Worm (Caenorhabditis elegans): ENCODE data around the gene F17C11.4.

F17C11.4 gene

DNA sequence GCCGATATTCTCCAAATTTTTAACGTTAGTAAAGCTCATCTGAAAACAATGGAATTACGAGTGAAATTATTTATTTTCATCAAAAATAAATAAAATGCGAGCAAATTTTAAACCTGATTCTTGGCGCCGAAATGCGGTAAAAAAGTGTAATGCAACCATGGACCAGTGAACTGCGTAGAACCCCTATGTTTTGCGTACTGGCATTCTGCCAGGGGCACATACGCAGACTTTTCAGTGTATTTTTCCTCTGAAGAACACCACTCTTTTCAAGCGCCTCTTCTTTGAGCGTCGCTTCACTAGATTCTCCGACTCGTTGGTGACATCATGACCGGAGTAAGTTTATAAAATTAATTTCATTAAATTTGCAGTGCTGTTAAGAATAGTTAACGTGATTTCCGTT is 13.8 kb downstream of the F17C11.4 start, which contains the start of the genes ctf-4 and eef-1G (continued):
- no peak for TF ChIP-seq unc-86 (tag; optimal IDR thresholded peaks at IDR 0.05)
- TF ChIP-seq hlh-6 (tag; optimal IDR thresholded peaks at IDR 0.05): no peak
- peak; percentile 18 for TF ChIP-seq ceh-24 (tag; optimal IDR thresholded peaks at IDR 0.05)
- TF ChIP-seq odd-2 (tag; optimal IDR thresholded peaks at IDR 0.05): no peak
- TF ChIP-seq tbx-2 (tag; optimal IDR thresholded peaks at IDR 0.05): peak; percentile 72
- peak; percentile 88 for TF ChIP-seq nfya-1 (tag; optimal IDR thresholded peaks at IDR 0.05)
- no peak for TF ChIP-seq pag-3 (tag; optimal IDR thresholded peaks at IDR 0.05; ENCODE audit: borderline replicate concordance)
- peak; percentile 85 for TF ChIP-seq unc-55 (GFP tag; optimal IDR thresholded peaks at IDR 0.05)
- no peak for TF ChIP-seq ahr-1 (tag; optimal IDR thresholded peaks at IDR 0.05)
- TF ChIP-seq ceh-9 (tag; optimal IDR thresholded peaks at IDR 0.05): no peak
- no peak for TF ChIP-seq elt-4 (tag; optimal IDR thresholded peaks at IDR 0.05)
- TF ChIP-seq C08G9.2 (tag; optimal IDR thresholded peaks at IDR 0.05): no peak
- TF ChIP-seq tbx-7 (tag; optimal IDR thresholded peaks at IDR 0.05): no peak
- TF ChIP-seq ceh-6 (GFP tag; optimal IDR thresholded peaks at IDR 0.05): no peak
- no peak for TF ChIP-seq sox-4 (tag; optimal IDR thresholded peaks at IDR 0.05)
- TF ChIP-seq fkh-6 (tag; optimal IDR thresholded peaks at IDR 0.05): no peak
- TF ChIP-seq hlh-15 (tag; optimal IDR thresholded peaks at IDR 0.05): no peak
- peak; percentile 18 for TF ChIP-seq hlh-30 (tag; optimal IDR thresholded peaks at IDR 0.05; ENCODE audit: insufficient read depth)
- no peak for TF ChIP-seq C38D4.7 (GFP tag; optimal IDR thresholded peaks at IDR 0.05)
- no peak for TF ChIP-seq Y22D7AL.16 (tag; optimal IDR thresholded peaks at IDR 0.05)
- TF ChIP-seq ets-4 (tag; optimal IDR thresholded peaks at IDR 0.05): peak; percentile 29
- no peak for TF ChIP-seq K09A11.1 (tag; optimal IDR thresholded peaks at IDR 0.05; ENCODE audit: insufficient read depth)
- no peak for TF ChIP-seq ceh-19 (GFP tag; optimal IDR thresholded peaks at IDR 0.05)
- TF ChIP-seq pqm-1 (tag; optimal IDR thresholded peaks at IDR 0.05): peak; percentile 62
- TF ChIP-seq ttx-3 (tag; optimal IDR thresholded peaks at IDR 0.05): no peak
- TF ChIP-seq ref-2 (tag; optimal IDR thresholded peaks at IDR 0.05): peak; percentile 72
- no peak for TF ChIP-seq elt-2 (tag; optimal IDR thresholded peaks at IDR 0.05)
- TF ChIP-seq npax-4 (tag; optimal IDR thresholded peaks at IDR 0.05): no peak
- TF ChIP-seq ceh-2 (tag; optimal IDR thresholded peaks at IDR 0.05): peak; percentile 18
- no peak for TF ChIP-seq T23F11.4 (GFP tag; optimal IDR thresholded peaks at IDR 0.05)

- TF ChIP-seq madf-2 (tag; optimal IDR thresholded peaks at IDR 0.05): no peak
- no peak for TF ChIP-seq ceh-6 (GFP tag; optimal IDR thresholded peaks at IDR 0.05)
- TF ChIP-seq sox-2 (GFP tag; IDR thresholded peaks at IDR 0.05): no peak
- TF ChIP-seq ceh-19 (GFP tag; optimal IDR thresholded peaks at IDR 0.05): no peak
- TF ChIP-seq elt-2 (tag; optimal IDR thresholded peaks at IDR 0.05): no peak
- no peak for TF ChIP-seq nhr-232 (tag; optimal IDR thresholded peaks at IDR 0.05)
- TF ChIP-seq F13H6.1 (tag; optimal IDR thresholded peaks at IDR 0.05): no peak
- TF ChIP-seq ceh-24 (tag; optimal IDR thresholded peaks at IDR 0.05): no peak
- no peak for TF ChIP-seq unc-55 (GFP tag; optimal IDR thresholded peaks at IDR 0.05)
- TF ChIP-seq pha-2 (tag; optimal IDR thresholded peaks at IDR 0.05): no peak
- no peak for TF ChIP-seq ceh-2 (tag; optimal IDR thresholded peaks at IDR 0.05)
- no peak for TF ChIP-seq ceh-18 (tag; optimal IDR thresholded peaks at IDR 0.05)
- TF ChIP-seq hlh-8 (tag; optimal IDR thresholded peaks at IDR 0.05): no peak
- no peak for TF ChIP-seq eyg-1 (tag; optimal IDR thresholded peaks at IDR 0.05)
Observed at ce11 chrV:10966874-10967273, 15.2 kb downstream of the F17C11.4 start.

- TF ChIP-seq ceh-34 (tag; optimal IDR thresholded peaks at IDR 0.05): no peak
- no peak for TF ChIP-seq gmeb-2 (tag; optimal IDR thresholded peaks at IDR 0.05)
- TF ChIP-seq hlh-8 (tag; optimal IDR thresholded peaks at IDR 0.05): no peak
- no peak for TF ChIP-seq dve-1 (tag; optimal IDR thresholded peaks at IDR 0.05)
- TF ChIP-seq fax-1 (tag; optimal IDR thresholded peaks at IDR 0.05): no peak
- TF ChIP-seq pax-1 (tag; optimal IDR thresholded peaks at IDR 0.05): no peak
- TF ChIP-seq sdc-2 (tag; optimal IDR thresholded peaks at IDR 0.05): no peak
- no peak for TF ChIP-seq hlh-30 (tag; optimal IDR thresholded peaks at IDR 0.05; ENCODE audit: insufficient read depth)
- no peak for TF ChIP-seq ceh-30 (tag; optimal IDR thresholded peaks at IDR 0.05)
- no peak for TF ChIP-seq ceh-2 (tag; optimal IDR thresholded peaks at IDR 0.05)
- TF ChIP-seq nfya-1 (tag; optimal IDR thresholded peaks at IDR 0.05): no peak
- no peak for TF ChIP-seq ama-1 (optimal IDR thresholded peaks at IDR 0.05)
- no peak for TF ChIP-seq ceh-14 (tag; optimal IDR thresholded peaks at IDR 0.05)
Observed at ce11 chrV:10967594-10968273, 16.1 kb downstream of the F17C11.4 start.
